Fruit fly (Drosophila melanogaster) whole organism, wandering third instar larva: ENCODE measurements around the gene NT1.

Source experiments
- CG9705 ChIP-seq: fragments of 200-800 bp; sonication (Bioruptor generic); optimal IDR thresholded peaks from 2 replicates; lab custom pipeline; 2018; ENCODE audit warnings: missing biosample characterization, mild to moderate bottlenecking, missing genetic modification characterization
- CrebA ChIP-seq: fragments of 200-800 bp; sonication (Bioruptor generic); optimal IDR thresholded peaks from 2 replicates; lab custom pipeline; 2016; ENCODE audit warnings: missing biosample characterization, mild to moderate bottlenecking, missing genetic modification characterization, borderline replicate concordance
- OdsH ChIP-seq: fragments of 200-800 bp; sonication (Bioruptor generic); optimal IDR thresholded peaks from 2 replicates; lab custom pipeline; 2016; ENCODE audit warnings: missing biosample characterization, mild to moderate bottlenecking, missing genetic modification characterization
- Vsx2 ChIP-seq: fragments of 200-300, 225-300 bp; sonication (Bioruptor generic); optimal IDR thresholded peaks from 2 replicates; lab custom pipeline; 2018; ENCODE audit warnings: missing biosample characterization, missing genetic modification characterization; ENCODE audit not compliant: partially characterized antibody
- rgr ChIP-seq: fragments of 200-800 bp; sonication (Bioruptor generic); optimal IDR thresholded peaks from 3 replicates; lab custom pipeline; 2016; ENCODE audit warnings: missing biosample characterization, mild to moderate bottlenecking, missing genetic modification characterization

- TF ChIP-seq CrebA (GFP tag; lab: Kevin White, UChicago), result peak; percentile 10
- TF ChIP-seq rgr (GFP tag; lab: Kevin White, UChicago), result peak; percentile 73
- no peak for TF ChIP-seq Vsx2 (GFP tag; lab: Kevin White, UChicago)
- TF ChIP-seq OdsH (GFP tag; lab: Kevin White, UChicago), result peak; percentile 74
- peak; percentile 34 for TF ChIP-seq CG9705
These were observed 13.6 kb downstream of the NT1 start for dm6 chr3L:4494603-4495002.
